Worm (Caenorhabditis elegans) whole organism, L1 larva: ENCODE measurements around the gene bcas-2.
A peak's percentile ranks its signal among the peaks of the same experiment; 100 is the strongest.

Experiments
- C16A3.4 ChIP-seq: fragments of 150-350 bp; optimal IDR thresholded peaks from 2 replicates; lab custom pipeline; 2014; ENCODE audit warnings: missing biosample characterization, missing genetic modification characterization
- blmp-1 ChIP-seq: fragments of 150-350 bp; optimal IDR thresholded peaks from 2 replicates; lab custom pipeline; 2014; ENCODE audit warnings: missing biosample characterization, missing genetic modification characterization
- ceh-90 ChIP-seq: sonication (generic microtip); optimal IDR thresholded peaks from 2 replicates; lab custom pipeline; 2016; ENCODE audit warnings: missing genetic modification characterization, missing compliant biosample characterization
- dpl-1 ChIP-seq, 3 experiments: fragments of 150-350 bp in 2 of 3; sonication (generic microtip) in 1 of 3; optimal IDR thresholded peaks; 2 replicates each; lab custom pipeline; 2014 to 2017; ENCODE audit warnings: missing biosample characterization in 3 of 3, missing genetic modification characterization in 3 of 3, missing genetic modification reagents in 3 of 3
- efl-1 ChIP-seq, 4 experiments: fragments of 150-350 bp; optimal IDR thresholded peaks in 3 of 4; peaks in 1 of 4; 1 replicate in 1 of 4; 2 replicates in 3 of 4; lab custom pipeline; 2014; ENCODE audit warnings: missing biosample characterization in 2 of 4, missing genetic modification characterization in 2 of 4, missing genetic modification reagents in 2 of 4
- efl-3 ChIP-seq: fragments of 200-800 bp; sonication (Bioruptor generic); optimal IDR thresholded peaks from 2 replicates; lab custom pipeline; 2018; ENCODE audit warnings: mild to moderate bottlenecking, missing genetic modification characterization, missing compliant biosample characterization
- elt-2 ChIP-seq: sonication (generic microtip); optimal IDR thresholded peaks from 2 replicates; lab custom pipeline; 2016; ENCODE audit warnings: missing genetic modification characterization, mild to moderate bottlenecking, inconsistent platforms, missing compliant biosample characterization, missing genetic modification reagents
- elt-3 ChIP-seq, 6 experiments: fragments of 150-350 bp in 1 of 6; sonication (generic microtip); optimal IDR thresholded peaks; 2 replicates each; lab custom pipeline; 2017 to 2018; ENCODE audit warnings: missing biosample characterization in 6 of 6, missing genetic modification characterization in 6 of 6, inconsistent platforms in 1 of 6
- fos-1 ChIP-seq: fragments of 150-350 bp; optimal IDR thresholded peaks from 2 replicates; lab custom pipeline; 2014; ENCODE audit warnings: missing biosample characterization, missing genetic modification characterization
- jun-1 ChIP-seq: fragments of 150-350 bp; optimal IDR thresholded peaks from 2 replicates; lab custom pipeline; 2014; ENCODE audit warnings: missing biosample characterization, missing genetic modification reagents, missing genetic modification characterization
- lin-14 ChIP-seq: fragments of 200-800 bp; sonication (Bioruptor generic); optimal IDR thresholded peaks from 2 replicates; lab custom pipeline; 2018; ENCODE audit warnings: mild to moderate bottlenecking, missing genetic modification characterization, moderate library complexity, missing compliant biosample characterization
- lin-15B ChIP-seq: fragments of 150-350 bp; sonication (generic microtip); optimal IDR thresholded peaks from 3 replicates; lab custom pipeline; 2014; ENCODE audit warnings: missing biosample characterization, missing genetic modification characterization
- lin-35 ChIP-seq, 2 experiments: fragments of 150-350 bp; optimal IDR thresholded peaks; 2 replicates each; lab custom pipeline; 2014; ENCODE audit warnings: missing biosample characterization in 2 of 2, missing genetic modification characterization in 2 of 2, missing genetic modification reagents in 2 of 2
- lsy-2 ChIP-seq, 2 experiments: fragments of 150-350 bp; optimal IDR thresholded peaks; 2 replicates each; lab custom pipeline; 2014; ENCODE audit warnings: missing biosample characterization in 2 of 2, missing genetic modification characterization in 2 of 2
- mab-9 ChIP-seq: fragments of 200-800 bp; sonication (Bioruptor generic); IDR thresholded peaks from 2 replicates; pipeline ENCODE4 v1.3.6; 2022; ENCODE audit warnings: missing genetic modification reagents, missing genetic modification characterization, missing compliant biosample characterization
- mep-1 ChIP-seq: fragments of 150-350 bp; optimal IDR thresholded peaks from 2 replicates; lab custom pipeline; 2014; ENCODE audit warnings: missing biosample characterization, missing genetic modification characterization
- nhr-47 ChIP-seq: sonication (generic microtip); optimal IDR thresholded peaks from 2 replicates; lab custom pipeline; 2016; ENCODE audit warnings: mild to moderate bottlenecking, missing genetic modification characterization, moderate library complexity, missing compliant biosample characterization
- nhr-76 ChIP-seq: sonication (generic microtip); optimal IDR thresholded peaks from 2 replicates; lab custom pipeline; 2017; ENCODE audit warnings: missing biosample characterization, missing genetic modification characterization
- nhr-85 ChIP-seq: sonication (generic microtip); peaks from one replicate; lab custom pipeline; 2016; ENCODE audit warnings: missing genetic modification characterization, inconsistent platforms, missing compliant biosample characterization
- pag-3 ChIP-seq: sonication (generic microtip); optimal IDR thresholded peaks from 2 replicates; lab custom pipeline; 2017; ENCODE audit warnings: missing genetic modification characterization, mild to moderate bottlenecking, missing compliant biosample characterization, antibody characterized with exemption, borderline replicate concordance; ENCODE audit not compliant: insufficient read depth
- skn-1 ChIP-seq: fragments of 150-350 bp; optimal IDR thresholded peaks from 2 replicates; lab custom pipeline; 2014; ENCODE audit warnings: missing biosample characterization, missing genetic modification characterization
- snu-23 ChIP-seq: sonication (generic microtip); optimal IDR thresholded peaks from 2 replicates; lab custom pipeline; 2016; ENCODE audit warnings: missing genetic modification characterization, missing compliant biosample characterization
- tlp-1 ChIP-seq: fragments of 150-350 bp; optimal IDR thresholded peaks from 2 replicates; lab custom pipeline; 2014; ENCODE audit warnings: missing biosample characterization, missing genetic modification characterization
- unc-62 ChIP-seq: fragments of 150-350 bp; optimal IDR thresholded peaks from 2 replicates; lab custom pipeline; 2014; ENCODE audit warnings: missing biosample characterization, missing genetic modification reagents, missing genetic modification characterization
- unc-86 ChIP-seq: sonication (generic microtip); optimal IDR thresholded peaks from 2 replicates; lab custom pipeline; 2016; ENCODE audit warnings: missing genetic modification characterization, missing compliant biosample characterization
- unc-98 ChIP-seq: fragments of 200-800 bp; sonication (Bioruptor generic); IDR thresholded peaks from 2 replicates; pipeline ENCODE4 v1.3.6; 2022; ENCODE audit warnings: missing genetic modification characterization, missing compliant biosample characterization
- zag-1 ChIP-seq: fragments of 150-350 bp; optimal IDR thresholded peaks from 2 replicates; lab custom pipeline; 2014; ENCODE audit warnings: missing biosample characterization, missing genetic modification characterization
- zip-4 ChIP-seq: fragments of 200-800 bp; sonication (Bioruptor generic); optimal IDR thresholded peaks from 2 replicates; lab custom pipeline; 2018; ENCODE audit warnings: mild to moderate bottlenecking, missing genetic modification characterization, moderate library complexity, missing compliant biosample characterization
- ztf-11 ChIP-seq, 2 experiments: sonication (generic microtip); optimal IDR thresholded peaks; 2 replicates each; lab custom pipeline; 2016 to 2017; ENCODE audit warnings: missing genetic modification characterization in 2 of 2, missing biosample characterization in 1 of 2, missing compliant biosample characterization in 1 of 2

bcas-2 gene

ce11 chrIII:6245728-6246127, at the start of gene bcas-2:
Gene bcas-2 (minus strand): TSS chrIII:6245828.
- TF ChIP-seq C16A3.4 (tag; lab: Kevin White, UChicago) = no peak
- TF ChIP-seq pag-3 (tag; lab: Kevin White, UChicago) = no peak
- no peak for TF ChIP-seq tlp-1 (tag; lab: Kevin White, UChicago)
- TF ChIP-seq unc-98 = no peak
- TF ChIP-seq jun-1 (tag; lab: Kevin White, UChicago) = no peak
- TF ChIP-seq efl-3 (GFP tag; lab: Kevin White, UChicago) = no peak
- no peak for TF ChIP-seq dpl-1 (GFP tag; optimal IDR thresholded peaks at IDR 0.05; lab: Kevin White, UChicago)

- TF ChIP-seq elt-2 (tag; lab: Kevin White, UChicago) (peak; percentile 34), fos-1 (peak; percentile 3), skn-1 (tag; lab: Kevin White, UChicago) (no peak), unc-62 (GFP tag; lab: Kevin White, UChicago) (no peak), unc-86 (tag; lab: Kevin White, UChicago) (no peak)
These were observed 45.0 kb upstream of the bcas-2 start for ce11 chrIII:6290469-6291182.

- no peak for TF ChIP-seq zag-1 (tag; lab: Kevin White, UChicago)
- no peak for TF ChIP-seq unc-86 (tag; lab: Kevin White, UChicago)
- TF ChIP-seq efl-1 (optimal IDR thresholded peaks at IDR 0.05; lab: Kevin White, UChicago) = peak in 1 of 2 experiments; percentile 50
- peak; percentile 70 to 95 for TF ChIP-seq efl-1 (GFP tag; optimal IDR thresholded peaks at IDR 0.05 in 1 of 2; lab: Kevin White, UChicago)
- TF ChIP-seq C16A3.4 (tag; lab: Kevin White, UChicago) = no peak
- peak; percentile 10 for TF ChIP-seq blmp-1 (tag; lab: Kevin White, UChicago)
- peak; percentile 64 for TF ChIP-seq lin-14 (GFP tag; lab: Kevin White, UChicago)
- peak; percentile 9 for TF ChIP-seq snu-23 (GFP tag; lab: Kevin White, UChicago)
- no peak for TF ChIP-seq nhr-47 (tag; lab: Kevin White, UChicago)
- TF ChIP-seq nhr-85 = peak; percentile 35
- TF ChIP-seq lin-35 (GFP tag; optimal IDR thresholded peaks at IDR 0.05; lab: Kevin White, UChicago) = peak; percentile 47 to 66
- peak; percentile 34 to 73 (median 46) for TF ChIP-seq dpl-1 (GFP tag; optimal IDR thresholded peaks at IDR 0.05; lab: Kevin White, UChicago)
- TF ChIP-seq lin-15B (tag; lab: Kevin White, UChicago) = peak; percentile 16
- peak in 1 of 2 experiments; percentile 9 for TF ChIP-seq lsy-2 (tag; optimal IDR thresholded peaks at IDR 0.05; lab: Kevin White, UChicago)
These were observed 43.7 kb upstream of the bcas-2 start for ce11 chrIII:6289366-6289765.

ce11 chrIII:6287195-6287594, 41.6 kb upstream of the bcas-2 start, which contains the start of gene F47D12.6:
Gene F47D12.6 (minus strand): TSS chrIII:6287295.
- TF ChIP-seq unc-62 (GFP tag; lab: Kevin White, UChicago) (no peak), ceh-90 (tag; lab: Kevin White, UChicago) (no peak), elt-3 (tag; optimal IDR thresholded peaks at IDR 0.05; lab: Kevin White, UChicago) (peak in 1 of 6 experiments; percentile 53), mab-9 (GFP tag; lab: Robert Waterston, UW) (no peak)

- TF ChIP-seq zip-4 (GFP tag; lab: Kevin White, UChicago) (no peak), nhr-76 (tag; lab: Kevin White, UChicago) (no peak), mep-1 (tag; lab: Kevin White, UChicago) (no peak), ztf-11 (tag; optimal IDR thresholded peaks at IDR 0.05; lab: Kevin White, UChicago) (no peak), efl-1 (optimal IDR thresholded peaks at IDR 0.05; lab: Kevin White, UChicago) (no peak), efl-1 (GFP tag; optimal IDR thresholded peaks at IDR 0.05 in 1 of 2; lab: Kevin White, UChicago) (peak in 1 of 2 experiments; percentile 39)
- TF ChIP-seq, all 84 proteins: peak for 1
These were observed 40.3 kb upstream of the bcas-2 start, which contains the start of gene gadr-3 for ce11 chrIII:6285890-6286289. Gene gadr-3 (minus strand): TSS chrIII:6285990.
